Worm (Caenorhabditis elegans): ENCODE data around the gene fbxa-208.
"Not testable (repeated sequence)": the region's sequence is repeated elsewhere in the genome, so short reads cannot be mapped to it uniquely, and the experiment has no call there.

Gene fbxa-208

ce11 chrIII:1230174-1230573 lies 26.4 kb upstream of the fbxa-208 start, which contains the start of gene pes-4:
Gene pes-4, minus strand, starts transcription at chrIII:1230274.
- no peak for TF ChIP-seq unc-62 (GFP tag; optimal IDR thresholded peaks at IDR 0.05)

ce11 chrIII:1230672-1231071 lies 25.9 kb upstream of the fbxa-208 start:
- no peak for TF ChIP-seq unc-62 (GFP tag; optimal IDR thresholded peaks at IDR 0.05)

- no peak for TF ChIP-seq unc-62 (GFP tag; optimal IDR thresholded peaks at IDR 0.05)
These were observed 25.4 kb upstream of the fbxa-208 start for ce11 chrIII:1231186-1231585.

ce11 chrIII:1238704-1239103 lies 17.9 kb upstream of the fbxa-208 start, which contains the start of gene fbxa-61:
Gene fbxa-61, plus strand, starts transcription at chrIII:1239048.
- TF ChIP-seq unc-62 (GFP tag; optimal IDR thresholded peaks at IDR 0.05) = no peak

- no peak for TF ChIP-seq unc-62 (GFP tag; optimal IDR thresholded peaks at IDR 0.05)
These were observed 13.4 kb upstream of the fbxa-208 start, which contains the start of gene fbxa-63 for ce11 chrIII:1243199-1243598. Gene fbxa-63, plus strand, starts transcription at chrIII:1243508.

- no peak for TF ChIP-seq unc-62 (GFP tag; optimal IDR thresholded peaks at IDR 0.05)
These were observed 8.3 kb upstream of the fbxa-208 start for ce11 chrIII:1248335-1248734.

- TF ChIP-seq unc-62 (GFP tag; optimal IDR thresholded peaks at IDR 0.05) = no peak
These were observed 7.5 kb upstream of the fbxa-208 start, which contains the start of the genes fbxa-76 and fbxa-77 for ce11 chrIII:1249111-1249583. Gene fbxa-76, minus strand, starts transcription at chrIII:1249161. Gene fbxa-77, plus strand, starts transcription at chrIII:1249475.

- TF ChIP-seq unc-62 (GFP tag; optimal IDR thresholded peaks at IDR 0.05) = not testable (repeated sequence)
These were observed 1.7 kb downstream of the fbxa-208 start, which contains the start of gene fbxa-78 for ce11 chrIII:1258358-1258757. Gene fbxa-78, minus strand, starts transcription at chrIII:1258458.

ce11 chrIII:1263692-1264091 lies 7.1 kb downstream of the fbxa-208 start, which contains the start of gene srz-9:
Gene srz-9, plus strand, starts transcription at chrIII:1263992.
- not testable (repeated sequence) for TF ChIP-seq unc-62 (GFP tag; optimal IDR thresholded peaks at IDR 0.05)

- not testable (repeated sequence) for TF ChIP-seq unc-62 (GFP tag; optimal IDR thresholded peaks at IDR 0.05)
These were observed 10.2 kb downstream of the fbxa-208 start, which contains the start of gene fbxa-151 for ce11 chrIII:1266799-1267198. Gene fbxa-151, minus strand, starts transcription at chrIII:1266899.

ce11 chrIII:1269156-1269555 lies 12.5 kb downstream of the fbxa-208 start, which contains the start of gene fbxa-32:
Gene fbxa-32, minus strand, starts transcription at chrIII:1269256.
- no peak for TF ChIP-seq unc-62 (GFP tag; optimal IDR thresholded peaks at IDR 0.05)

ce11 chrIII:1271378-1271926 lies 14.8 kb downstream of the fbxa-208 start, which contains the start of gene fbxa-31:
Gene fbxa-31, minus strand, starts transcription at chrIII:1271428.
- no peak for TF ChIP-seq unc-62 (GFP tag; optimal IDR thresholded peaks at IDR 0.05)

- no peak for TF ChIP-seq unc-62 (GFP tag; optimal IDR thresholded peaks at IDR 0.05)
These were observed 17.2 kb downstream of the fbxa-208 start, which contains the start of gene fbxa-29 for ce11 chrIII:1273655-1274328. Gene fbxa-29, minus strand, starts transcription at chrIII:1273705.

- TF ChIP-seq unc-62 (GFP tag; optimal IDR thresholded peaks at IDR 0.05) = no peak
These were observed 18.9 kb downstream of the fbxa-208 start, which contains the start of gene fbxa-30 for ce11 chrIII:1275513-1275912. Gene fbxa-30, minus strand, starts transcription at chrIII:1275613.

ce11 chrIII:1279197-1279596 lies 22.6 kb downstream of the fbxa-208 start:
- TF ChIP-seq unc-62 (GFP tag; optimal IDR thresholded peaks at IDR 0.05) = no peak

ce11 chrIII:1284584-1285046 lies 28.0 kb downstream of the fbxa-208 start, which contains the start of gene fbxa-37:
Gene fbxa-37, plus strand, starts transcription at chrIII:1284996.
- TF ChIP-seq unc-62 (GFP tag; optimal IDR thresholded peaks at IDR 0.05) = no peak
